Fruit fly (Drosophila melanogaster): ENCODE results near the gene CG34353.

Gene CG34353

DNA sequence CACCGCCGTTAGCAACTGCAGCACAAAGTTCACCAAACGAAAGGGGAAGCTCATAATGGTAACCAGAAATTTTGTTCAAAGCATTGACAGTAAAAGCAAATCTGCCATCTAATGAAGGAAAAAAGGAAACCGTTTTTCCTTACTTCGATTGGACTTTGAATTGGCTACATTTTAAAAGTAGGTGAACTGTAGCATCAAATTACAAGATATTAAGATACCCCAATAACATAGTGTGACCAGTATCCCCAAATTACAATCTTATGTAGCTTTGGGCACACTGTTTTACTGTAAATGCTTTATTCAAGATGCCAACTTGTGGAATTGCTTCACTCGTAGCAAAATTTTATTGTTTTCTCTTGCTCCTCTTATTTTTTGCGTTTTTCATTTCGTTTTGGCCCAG, 33.4 kb downstream of the CG34353 start, which contains the start of gene CG12426:
Gene CG12426 (minus strand): TSS at position 101 of the 400 bp plus-strand sequence.
- TF ChIP-seq usp (GFP tag; optimal IDR thresholded peaks at IDR 0.05): no peak
- no peak for TF ChIP-seq CG8478 (optimal IDR thresholded peaks at IDR 0.05)
- no peak for TF ChIP-seq EcR (GFP tag; optimal IDR thresholded peaks at IDR 0.05)
- no peak for TF ChIP-seq pan (optimal IDR thresholded peaks at IDR 0.05)
- TF ChIP-seq Dll (optimal IDR thresholded peaks at IDR 0.05): no peak
- TF ChIP-seq psq (optimal IDR thresholded peaks at IDR 0.05): no peak

- TF ChIP-seq pan (optimal IDR thresholded peaks at IDR 0.05): no peak
- TF ChIP-seq Dll (optimal IDR thresholded peaks at IDR 0.05): no peak
- no peak for TF ChIP-seq usp (GFP tag; optimal IDR thresholded peaks at IDR 0.05)
- TF ChIP-seq CG8478 (optimal IDR thresholded peaks at IDR 0.05): no peak
- no peak for TF ChIP-seq psq (optimal IDR thresholded peaks at IDR 0.05)
- TF ChIP-seq EcR (GFP tag; optimal IDR thresholded peaks at IDR 0.05): no peak
These were observed 60.0 kb downstream of the CG34353 start, which contains the start of gene Or98a for dm6 chr3R:27845650-27846049. TSS of gene Or98a (plus strand) at chr3R:27845950.

dm6 chr3R:27843809-27844208, 61.8 kb downstream of the CG34353 start:
- no peak for TF ChIP-seq psq (optimal IDR thresholded peaks at IDR 0.05)
- no peak for TF ChIP-seq Dll (optimal IDR thresholded peaks at IDR 0.05)
- no peak for TF ChIP-seq pan (optimal IDR thresholded peaks at IDR 0.05)
- no peak for TF ChIP-seq CG8478 (optimal IDR thresholded peaks at IDR 0.05)
- TF ChIP-seq usp (GFP tag; optimal IDR thresholded peaks at IDR 0.05): no peak
- no peak for TF ChIP-seq EcR (GFP tag; optimal IDR thresholded peaks at IDR 0.05)

- TF ChIP-seq psq (optimal IDR thresholded peaks at IDR 0.05): no peak
- TF ChIP-seq usp (GFP tag; optimal IDR thresholded peaks at IDR 0.05): no peak
- no peak for TF ChIP-seq EcR (GFP tag; optimal IDR thresholded peaks at IDR 0.05)
- TF ChIP-seq Dll (optimal IDR thresholded peaks at IDR 0.05): no peak
- TF ChIP-seq CG8478 (optimal IDR thresholded peaks at IDR 0.05): no peak
- TF ChIP-seq pan (optimal IDR thresholded peaks at IDR 0.05): no peak
These were observed 79.5 kb downstream of the CG34353 start for dm6 chr3R:27826188-27826587.

DNA sequence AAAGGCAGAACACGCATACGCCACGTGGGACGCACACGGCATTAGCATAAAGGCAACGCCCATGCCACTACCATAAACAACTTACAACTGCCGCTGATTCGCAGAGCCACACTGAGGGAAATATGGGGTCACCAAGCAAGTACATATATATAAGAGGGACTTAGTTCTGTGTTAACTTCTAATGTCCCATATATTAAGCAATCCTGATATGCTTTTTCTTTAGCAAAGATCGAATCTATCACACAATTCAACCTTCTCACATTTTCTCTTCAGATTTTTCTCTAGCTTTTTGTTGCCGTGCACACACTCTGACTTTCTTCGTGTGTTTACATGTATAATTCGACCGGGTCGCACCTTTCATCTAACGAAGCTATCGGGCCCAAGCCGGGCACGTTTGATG, 92.4 kb downstream of the CG34353 start:
- no peak for TF ChIP-seq usp (GFP tag; optimal IDR thresholded peaks at IDR 0.05)
- TF ChIP-seq psq (optimal IDR thresholded peaks at IDR 0.05): no peak
- TF ChIP-seq CG8478 (optimal IDR thresholded peaks at IDR 0.05): no peak
- no peak for TF ChIP-seq EcR (GFP tag; optimal IDR thresholded peaks at IDR 0.05)

dm6 chr3R:27740692-27741091, 165.0 kb downstream of the CG34353 start:
- TF ChIP-seq psq (optimal IDR thresholded peaks at IDR 0.05) (no peak), pan (optimal IDR thresholded peaks at IDR 0.05) (no peak), CG8478 (optimal IDR thresholded peaks at IDR 0.05) (no peak), EcR (GFP tag; optimal IDR thresholded peaks at IDR 0.05) (no peak)

- TF ChIP-seq EcR (GFP tag; optimal IDR thresholded peaks at IDR 0.05) (no peak), pan (optimal IDR thresholded peaks at IDR 0.05) (no peak), Dll (optimal IDR thresholded peaks at IDR 0.05) (no peak), usp (GFP tag; optimal IDR thresholded peaks at IDR 0.05) (no peak), CG8478 (optimal IDR thresholded peaks at IDR 0.05) (no peak), psq (optimal IDR thresholded peaks at IDR 0.05) (no peak)
These were observed 165.6 kb downstream of the CG34353 start for dm6 chr3R:27739999-27740398.

- TF ChIP-seq EcR (GFP tag; optimal IDR thresholded peaks at IDR 0.05) (peak in 1 of 2 experiments; percentile 5), usp (GFP tag; optimal IDR thresholded peaks at IDR 0.05) (no peak)
These were observed 167.4 kb downstream of the CG34353 start for dm6 chr3R:27738287-27738686.

DNA sequence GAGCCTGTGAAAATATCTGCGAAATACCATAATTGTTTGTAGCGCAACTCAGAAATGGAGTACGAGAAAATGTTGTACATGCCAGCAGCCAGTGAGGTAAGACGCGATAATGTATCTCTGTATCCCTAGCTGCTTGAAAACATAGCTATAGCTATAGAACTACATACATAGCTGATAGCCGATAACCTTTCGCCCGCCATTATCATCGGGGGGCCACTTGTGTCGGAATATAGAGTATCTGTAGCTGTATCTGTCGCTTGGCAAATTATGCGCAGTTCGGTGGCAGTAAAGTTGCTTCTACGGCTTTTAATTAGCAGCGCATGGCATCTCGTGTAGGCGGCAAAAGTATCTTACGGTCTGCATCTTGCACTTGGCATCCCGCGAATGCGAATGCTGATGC, 168.6 kb downstream of the CG34353 start:
- TF ChIP-seq psq (optimal IDR thresholded peaks at IDR 0.05) (no peak), pan (optimal IDR thresholded peaks at IDR 0.05) (no peak), CG8478 (optimal IDR thresholded peaks at IDR 0.05) (no peak), Dll (optimal IDR thresholded peaks at IDR 0.05) (no peak), EcR (GFP tag; optimal IDR thresholded peaks at IDR 0.05) (no peak), usp (GFP tag; optimal IDR thresholded peaks at IDR 0.05) (no peak)

DNA sequence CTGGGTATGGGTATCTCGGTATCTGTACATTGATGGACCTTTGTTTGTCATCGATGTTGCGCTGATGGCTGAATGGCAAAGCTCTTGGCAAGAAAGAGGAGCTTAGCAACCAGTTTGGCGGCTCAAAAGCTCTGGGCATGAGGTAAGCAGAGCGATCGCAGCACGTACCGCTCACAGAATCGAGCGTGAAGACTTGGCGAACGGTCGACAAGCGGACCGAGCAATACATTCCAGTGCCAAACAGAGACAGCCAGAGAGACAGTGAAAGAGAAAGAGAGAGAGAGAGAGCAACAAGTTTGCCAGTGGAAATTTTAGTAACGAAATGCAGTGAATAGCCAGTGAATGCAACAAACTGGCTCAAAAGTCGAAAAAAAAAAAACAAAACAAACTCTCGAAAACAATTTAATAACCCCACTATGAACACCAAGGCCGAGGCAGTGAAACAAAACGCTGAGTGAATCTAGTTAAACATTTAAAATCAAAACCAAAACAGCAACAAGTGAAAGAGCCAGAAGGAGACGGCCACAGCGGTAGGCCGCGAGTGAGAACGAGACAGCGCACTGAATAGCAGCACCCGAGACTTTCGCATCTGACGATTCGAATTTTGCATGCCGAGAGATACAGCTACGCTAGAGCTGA, 169.2 kb downstream of the CG34353 start, which contains the start of gene Ets98B:
Gene Ets98B (plus strand): TSS at position 172 of the 639 bp plus-strand sequence.
- no peak for TF ChIP-seq psq (optimal IDR thresholded peaks at IDR 0.05)
- TF ChIP-seq pan (optimal IDR thresholded peaks at IDR 0.05): no peak
- TF ChIP-seq CG8478 (optimal IDR thresholded peaks at IDR 0.05): peak; percentile 60

Data from whole organism.